Worm (Caenorhabditis elegans) whole organism, L4 larva: ENCODE measurements around the gene C42D4.13.

ENCODE experiments used
- ceh-28 ChIP-seq: fragments of 150-350 bp; optimal IDR thresholded peaks from 2 replicates; lab custom pipeline; 2014; ENCODE audit warnings: missing biosample characterization, missing genetic modification reagents, missing genetic modification characterization
- daf-8 ChIP-seq: fragments of 200-800 bp; sonication (Bioruptor generic); IDR thresholded peaks from 2 replicates; pipeline ENCODE4 v1.3.6; 2022; ENCODE audit warnings: missing genetic modification characterization, missing compliant biosample characterization
- dve-1 ChIP-seq: sonication (generic microtip); optimal IDR thresholded peaks from 2 replicates; lab custom pipeline; 2017; ENCODE audit warnings: antibody characterized with exemption, mild to moderate bottlenecking, missing genetic modification characterization, missing compliant biosample characterization; ENCODE audit not compliant: insufficient read depth
- fos-1 ChIP-seq: fragments of 150-350 bp; optimal IDR thresholded peaks from 2 replicates; lab custom pipeline; 2014; ENCODE audit warnings: missing biosample characterization, missing genetic modification characterization
- jun-1 ChIP-seq: fragments of 150-350 bp; optimal IDR thresholded peaks from 2 replicates; lab custom pipeline; 2014; ENCODE audit warnings: missing biosample characterization, missing genetic modification reagents, missing genetic modification characterization
- lin-13 ChIP-seq: fragments of 150-350 bp; optimal IDR thresholded peaks from 2 replicates; lab custom pipeline; 2014; ENCODE audit warnings: missing biosample characterization, missing genetic modification reagents, missing genetic modification characterization
- lsy-2 ChIP-seq, 2 experiments: fragments of 150-350 bp in 1 of 2; sonication (generic microtip) in 1 of 2; optimal IDR thresholded peaks; 2 replicates each; lab custom pipeline; 2014 to 2017; ENCODE audit warnings: missing biosample characterization in 2 of 2, missing genetic modification characterization in 2 of 2
- mdl-1 ChIP-seq, 2 experiments: fragments of 150-350 bp in 1 of 2; sonication (generic microtip) in 1 of 2; optimal IDR thresholded peaks; 2 replicates each; lab custom pipeline; 2014 to 2017; ENCODE audit warnings: missing biosample characterization in 2 of 2, missing genetic modification characterization in 2 of 2
- nhr-25 ChIP-seq: sonication (generic microtip); optimal IDR thresholded peaks from 2 replicates; lab custom pipeline; 2017; ENCODE audit warnings: missing genetic modification characterization, mild to moderate bottlenecking, missing compliant biosample characterization, antibody characterized with exemption, moderate library complexity, borderline replicate concordance; ENCODE audit not compliant: insufficient read depth
- php-3 ChIP-seq: fragments of 200-800 bp; sonication (Bioruptor generic); IDR thresholded peaks from 2 replicates; pipeline ENCODE4 v1.3.6; 2022; ENCODE audit warnings: missing genetic modification reagents, missing genetic modification characterization, missing compliant biosample characterization
- rbr-2 ChIP-seq: sonication (generic microtip); optimal IDR thresholded peaks from 2 replicates; lab custom pipeline; 2016; ENCODE audit warnings: missing genotype, missing genetic modification characterization, missing compliant biosample characterization
- saeg-2 ChIP-seq: fragments of 200-800 bp; sonication (Bioruptor generic); IDR thresholded peaks from 2 replicates; pipeline ENCODE4 v1.3.6; 2022; ENCODE audit warnings: missing genetic modification reagents, missing genetic modification characterization, missing compliant biosample characterization

- TF ChIP-seq php-3 = no peak
- no peak for TF ChIP-seq mdl-1 (tag; optimal IDR thresholded peaks at IDR 0.05; lab: Kevin White, UChicago)
- TF ChIP-seq lsy-2 (tag; optimal IDR thresholded peaks at IDR 0.05; lab: Kevin White, UChicago) = no peak
- TF ChIP-seq nhr-25 (tag; lab: Kevin White, UChicago) = no peak
- no peak for TF ChIP-seq dve-1 (tag; lab: Kevin White, UChicago)
- no peak for TF ChIP-seq saeg-2 (GFP tag; lab: Robert Waterston, UW)
- TF ChIP-seq ceh-28 (tag; lab: Kevin White, UChicago) = no peak
- TF ChIP-seq daf-8 (GFP tag; lab: Robert Waterston, UW) = no peak
- no peak for TF ChIP-seq fos-1 (tag; lab: Kevin White, UChicago)
- no peak for TF ChIP-seq lin-13
- no peak for TF ChIP-seq rbr-2 (tag; lab: Kevin White, UChicago)
- TF ChIP-seq jun-1 (tag; lab: Kevin White, UChicago) = no peak
Observed at ce11 chrIV:7152409-7152808, 35.5 kb downstream of the C42D4.13 start, which contains the start of gene col-113.
